Worm (Caenorhabditis elegans) whole organism, L4 larva: ENCODE measurements around the gene M02B7.2.

ENCODE experiments used
- fos-1 ChIP-seq: fragments of 150-350 bp; optimal IDR thresholded peaks from 2 replicates; lab custom pipeline; 2014; ENCODE audit warnings: missing biosample characterization, missing genetic modification characterization
- nhr-76 ChIP-seq: fragments of 150-350 bp; optimal IDR thresholded peaks from 2 replicates; lab custom pipeline; 2014; ENCODE audit warnings: missing biosample characterization, missing genetic modification characterization
- pqm-1 ChIP-seq: sonication (generic microtip); optimal IDR thresholded peaks from 2 replicates; lab custom pipeline; 2017; ENCODE audit warnings: missing biosample characterization, missing genetic modification characterization

DNA sequence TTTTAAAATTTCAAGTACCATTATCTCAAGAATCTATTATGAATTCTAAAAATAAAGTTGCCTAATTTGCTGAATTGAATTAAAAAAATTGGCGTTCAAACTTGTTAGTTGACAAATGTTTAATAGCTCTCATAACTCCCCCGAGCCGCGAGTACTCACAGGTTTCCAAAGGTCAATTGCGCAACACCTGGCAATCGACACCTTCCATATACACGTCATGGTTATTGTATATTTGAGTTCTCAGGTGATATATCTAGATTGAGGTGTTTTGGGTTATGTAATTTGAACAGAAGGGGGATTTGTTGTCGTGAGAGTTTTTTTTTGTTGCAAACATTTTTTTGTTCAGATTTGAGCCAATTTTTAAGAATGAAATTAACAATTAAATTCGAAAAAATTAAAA, 41.2 kb downstream of the M02B7.2 start:
- no peak for TF ChIP-seq fos-1 (tag; lab: Kevin White, UChicago)
- TF ChIP-seq pqm-1 (tag; lab: Kevin White, UChicago), result no peak
- TF ChIP-seq nhr-76 (tag; lab: Kevin White, UChicago), result no peak
